Worm (Caenorhabditis elegans) whole organism, L2 larva: ENCODE measurements around the gene scl-26.

Experiments used
- aly-2 ChIP-seq: fragments of 150-350 bp; optimal IDR thresholded peaks from 2 replicates; lab custom pipeline; 2014; ENCODE audit warnings: missing biosample characterization, missing genetic modification characterization
- ama-1 ChIP-seq: fragments of 150-350 bp; optimal IDR thresholded peaks from 2 replicates; lab custom pipeline; 2018; ENCODE audit warnings: inconsistent platforms
- blmp-1 ChIP-seq: sonication (generic microtip); optimal IDR thresholded peaks from 2 replicates; lab custom pipeline; 2017; ENCODE audit warnings: missing genetic modification characterization, mild to moderate bottlenecking, missing compliant biosample characterization, antibody characterized with exemption, moderate library complexity; ENCODE audit not compliant: insufficient read depth
- dmd-4 ChIP-seq: sonication (generic microtip); optimal IDR thresholded peaks from 2 replicates; lab custom pipeline; 2017; ENCODE audit warnings: missing biosample characterization, missing genetic modification characterization
- egl-27 ChIP-seq: sonication (generic microtip); optimal IDR thresholded peaks from 3 replicates; lab custom pipeline; 2017; ENCODE audit warnings: missing biosample characterization, missing genetic modification reagents, missing genetic modification characterization
- elt-3 ChIP-seq: sonication (generic microtip); optimal IDR thresholded peaks from 2 replicates; lab custom pipeline; 2017; ENCODE audit warnings: missing biosample characterization, missing genetic modification characterization
- fos-1 ChIP-seq: fragments of 150-350 bp; optimal IDR thresholded peaks from 2 replicates; lab custom pipeline; 2014; ENCODE audit warnings: missing biosample characterization, missing genetic modification characterization
- lin-39 ChIP-seq: fragments of 150-350 bp; optimal IDR thresholded peaks from 2 replicates; lab custom pipeline; 2014; ENCODE audit warnings: missing biosample characterization, missing genetic modification reagents, missing genetic modification characterization
- mdl-1 ChIP-seq, 2 experiments: fragments of 150-350 bp in 1 of 2; sonication (generic microtip) in 1 of 2; optimal IDR thresholded peaks; 2 replicates each; lab custom pipeline; 2017; ENCODE audit warnings: missing biosample characterization in 2 of 2, missing genetic modification characterization in 2 of 2
- nhr-11 ChIP-seq: fragments of 150-350 bp; optimal IDR thresholded peaks from 2 replicates; lab custom pipeline; 2014; ENCODE audit warnings: missing biosample characterization, missing genetic modification characterization
- nhr-6 ChIP-seq: fragments of 150-350 bp; optimal IDR thresholded peaks from 2 replicates; lab custom pipeline; 2014; ENCODE audit warnings: missing biosample characterization, missing genetic modification characterization
- peb-1 ChIP-seq: fragments of 150-350 bp; optimal IDR thresholded peaks from 2 replicates; lab custom pipeline; 2014; ENCODE audit warnings: missing biosample characterization, missing genetic modification characterization
- snpc-4 ChIP-seq: fragments of 150-350 bp; optimal IDR thresholded peaks from 2 replicates; lab custom pipeline; 2014; ENCODE audit warnings: missing biosample characterization, missing genetic modification characterization

DNA sequence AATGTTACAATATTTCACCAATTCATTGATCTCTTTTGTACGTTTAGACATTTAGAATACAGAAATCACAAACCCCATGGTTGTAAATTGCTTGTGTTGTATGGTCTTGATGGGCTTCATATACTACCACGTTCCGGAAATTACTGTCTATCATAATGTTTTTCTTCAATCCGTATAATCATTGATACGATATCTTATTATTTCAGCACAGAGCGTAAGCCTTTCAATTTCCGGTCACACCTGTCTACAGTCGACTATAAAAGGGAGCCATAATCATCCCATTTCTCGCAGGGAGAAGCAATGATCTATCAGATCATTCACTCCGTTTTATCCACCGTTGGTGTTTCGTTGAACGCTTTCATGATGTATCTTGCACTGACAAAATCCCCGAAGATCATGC lies 28.2 kb upstream of the scl-26 start, which contains the start of gene srd-30:
- TF ChIP-seq elt-3 (tag; lab: Kevin White, UChicago) (no peak), snpc-4 (tag; lab: Kevin White, UChicago) (no peak), dmd-4 (no peak), mdl-1 (tag; optimal IDR thresholded peaks at IDR 0.05; lab: Kevin White, UChicago) (no peak), nhr-6 (no peak), lin-39 (tag; lab: Kevin White, UChicago) (no peak), ama-1 (lab: Kevin White, UChicago) (no peak), aly-2 (tag; lab: Kevin White, UChicago) (no peak), peb-1 (no peak), nhr-11 (tag; lab: Kevin White, UChicago) (no peak), egl-27 (tag; lab: Kevin White, UChicago) (no peak), blmp-1 (tag; lab: Kevin White, UChicago) (no peak), fos-1 (tag; lab: Kevin White, UChicago) (no peak)
